Worm (Caenorhabditis elegans): ENCODE data around the gene cyp-35A4.
A peak's percentile ranks its signal among the peaks of the same experiment; 100 is the strongest.

The cyp-35A4 gene

DNA sequence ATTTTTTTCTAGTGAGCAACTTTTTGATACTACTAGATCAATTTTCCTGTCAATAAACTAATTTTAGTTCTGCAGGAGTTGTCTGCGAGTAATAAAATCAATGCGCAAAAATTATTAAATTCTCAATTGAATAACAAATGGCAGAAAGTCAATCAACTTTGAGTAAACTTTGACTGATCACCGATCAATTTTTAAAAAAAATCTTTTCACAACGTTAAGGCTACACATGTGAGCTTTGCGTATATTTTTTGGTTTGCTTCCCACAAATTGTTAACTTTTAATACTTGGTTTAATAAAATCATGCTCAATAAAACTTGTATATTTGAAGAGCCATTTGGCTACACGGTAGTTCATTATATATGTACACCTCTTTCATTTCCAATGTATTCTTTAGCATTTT, 23.5 kb upstream of the cyp-35A4 start, which contains the start of gene srh-7:
TSS of gene srh-7 (plus strand) at position 301 of the 400 bp plus-strand sequence.
- TF ChIP-seq efl-3 (GFP tag; optimal IDR thresholded peaks at IDR 0.05) (no peak), tlp-1 (tag; optimal IDR thresholded peaks at IDR 0.05) (no peak), nhr-71 (tag; optimal IDR thresholded peaks at IDR 0.05) (no peak), alr-1 (tag; optimal IDR thresholded peaks at IDR 0.05; ENCODE audit: borderline replicate concordance) (no peak), egl-27 (tag; optimal IDR thresholded peaks at IDR 0.05) (no peak), hlh-4 (tag; optimal IDR thresholded peaks at IDR 0.05) (no peak), pag-3 (tag; optimal IDR thresholded peaks at IDR 0.05; ENCODE audit: borderline replicate concordance, insufficient read depth) (no peak), pqm-1 (tag; optimal IDR thresholded peaks at IDR 0.05) (no peak), dsc-1 (tag; optimal IDR thresholded peaks at IDR 0.05) (no peak), nhr-11 (tag; optimal IDR thresholded peaks at IDR 0.05) (no peak), fkh-8 (tag; optimal IDR thresholded peaks at IDR 0.05) (no peak), nhr-12 (tag; optimal IDR thresholded peaks at IDR 0.05) (no peak), nhr-20 (tag; optimal IDR thresholded peaks at IDR 0.05) (no peak), unc-30 (tag; optimal IDR thresholded peaks at IDR 0.05) (no peak), ceh-82 (tag; optimal IDR thresholded peaks at IDR 0.05) (no peak), fkh-4 (tag; optimal IDR thresholded peaks at IDR 0.05; ENCODE audit: borderline replicate concordance) (no peak), hpl-2 (GFP tag; optimal IDR thresholded peaks at IDR 0.05) (no peak)

DNA sequence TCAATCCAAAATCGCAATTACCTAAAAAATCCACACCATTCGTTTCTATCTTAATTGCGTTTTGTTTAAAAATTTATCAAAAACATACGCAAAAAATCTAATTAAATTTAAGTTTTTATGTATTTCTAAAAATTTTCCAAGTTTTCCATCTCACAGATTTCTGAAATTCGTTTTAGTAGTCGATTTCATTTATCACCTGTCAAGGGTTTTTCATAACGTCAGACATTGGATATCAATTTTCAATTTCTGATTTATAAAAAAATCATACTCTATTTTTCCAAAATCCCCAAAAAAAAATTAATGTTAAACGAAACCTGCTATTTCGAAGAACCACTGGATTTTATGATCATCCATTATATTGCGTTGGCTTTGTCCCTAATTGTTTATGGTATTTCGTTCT, 21.2 kb upstream of the cyp-35A4 start, which contains the start of gene srh-4:
TSS of gene srh-4 (plus strand) at position 301 of the 400 bp plus-strand sequence.
- TF ChIP-seq nhr-84 (tag; optimal IDR thresholded peaks at IDR 0.05), result no peak
- no peak for TF ChIP-seq nhr-20 (tag; optimal IDR thresholded peaks at IDR 0.05)
- no peak for TF ChIP-seq lir-3 (tag; optimal IDR thresholded peaks at IDR 0.05; ENCODE audit: poor library complexity)
- TF ChIP-seq hlh-4 (tag; optimal IDR thresholded peaks at IDR 0.05), result no peak
- no peak for TF ChIP-seq nhr-90 (tag; optimal IDR thresholded peaks at IDR 0.05; ENCODE audit: poor library complexity)

DNA sequence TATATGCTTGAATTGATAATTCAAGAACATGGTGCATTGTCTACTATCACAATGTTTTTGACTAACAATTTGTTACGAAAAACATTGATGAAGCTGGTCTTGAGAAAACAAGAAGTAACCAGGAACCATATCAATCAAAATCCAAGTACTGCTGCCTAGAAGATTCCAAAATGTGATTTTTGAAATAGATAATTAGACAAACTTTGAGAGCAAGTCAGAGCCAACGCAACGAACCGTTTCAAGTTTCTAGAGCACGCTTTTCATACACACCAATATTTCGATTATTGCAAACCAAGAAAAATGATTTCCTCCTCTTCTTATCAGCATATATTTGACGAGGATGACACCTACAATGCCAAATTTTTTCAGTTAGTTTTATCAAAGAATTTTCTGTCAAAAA, 14.6 kb upstream of the cyp-35A4 start, which contains the start of gene srw-89:
TSS of gene srw-89 (plus strand) at position 301 of the 400 bp plus-strand sequence.
- TF ChIP-seq rnt-1 (tag; optimal IDR thresholded peaks at IDR 0.05) (no peak), ama-1 (optimal IDR thresholded peaks at IDR 0.05) (no peak), unc-30 (tag; optimal IDR thresholded peaks at IDR 0.05) (no peak), C04F5.9 (tag; optimal IDR thresholded peaks at IDR 0.05) (no peak), lin-35 (GFP tag; optimal IDR thresholded peaks at IDR 0.05) (no peak), lin-15B (tag; optimal IDR thresholded peaks at IDR 0.05) (no peak), nhr-76 (tag; optimal IDR thresholded peaks at IDR 0.05) (no peak), aly-2 (tag; optimal IDR thresholded peaks at IDR 0.05) (no peak), F16B12.6 (tag; optimal IDR thresholded peaks at IDR 0.05) (no peak), pax-3 (tag; optimal IDR thresholded peaks at IDR 0.05) (no peak), nhr-11 (tag; optimal IDR thresholded peaks at IDR 0.05) (no peak)

DNA sequence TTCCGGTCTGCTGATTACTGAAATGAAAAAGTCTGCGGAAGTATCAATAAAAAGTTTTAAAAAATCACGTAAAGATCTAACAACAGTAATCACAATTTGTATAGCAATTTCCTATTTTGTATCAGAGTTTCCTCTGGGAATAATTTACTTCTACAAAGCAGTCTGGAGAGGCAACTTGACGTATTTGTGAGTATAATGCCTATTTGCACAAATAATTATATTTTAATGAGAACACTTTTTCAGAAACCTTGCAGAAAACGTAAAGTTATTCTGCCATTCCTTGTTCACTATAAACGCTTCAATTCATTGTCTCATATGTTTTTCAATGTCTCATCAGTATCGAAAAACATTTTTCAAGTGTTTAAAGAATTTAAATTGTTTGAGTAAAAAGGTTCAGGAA, 12.8 kb upstream of the cyp-35A4 start:
- TF ChIP-seq unc-86 (tag; optimal IDR thresholded peaks at IDR 0.05) (no peak), efl-1 (optimal IDR thresholded peaks at IDR 0.05) (no peak), efl-1 (GFP tag; optimal IDR thresholded peaks at IDR 0.05 in 1 of 2) (peak in 1 of 2 experiments; percentile 62)

DNA sequence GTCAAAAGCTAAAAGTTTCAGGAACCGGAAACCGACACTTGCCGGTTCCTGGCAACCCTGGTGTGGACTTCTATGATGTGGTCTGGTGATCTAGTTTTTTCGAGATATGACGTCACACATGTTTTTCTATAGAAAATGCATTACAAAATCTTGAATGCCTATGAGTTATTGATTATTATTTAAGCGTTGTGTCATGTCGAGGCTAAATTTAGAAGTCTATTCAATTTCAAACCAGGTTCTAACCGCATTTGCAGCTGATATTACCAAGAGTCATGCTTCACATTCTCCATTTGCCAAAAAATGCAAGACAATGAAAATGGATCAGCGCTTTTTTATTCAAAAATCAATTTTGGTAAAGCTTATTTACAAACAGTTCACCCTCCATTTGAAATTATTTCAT, 12.2 kb upstream of the cyp-35A4 start, which contains the start of gene K09D9.3:
TSS of gene K09D9.3 (plus strand) at position 301 of the 400 bp plus-strand sequence.
- TF ChIP-seq C16A3.4 (tag; optimal IDR thresholded peaks at IDR 0.05), result no peak
- no peak for TF ChIP-seq unc-30 (tag; optimal IDR thresholded peaks at IDR 0.05)
- no peak for TF ChIP-seq nhr-90 (tag; optimal IDR thresholded peaks at IDR 0.05; ENCODE audit: poor library complexity)
- no peak for TF ChIP-seq mef-2 (tag; optimal IDR thresholded peaks at IDR 0.05)
- TF ChIP-seq lin-15B (tag; optimal IDR thresholded peaks at IDR 0.05), result no peak
- TF ChIP-seq nhr-76 (tag; optimal IDR thresholded peaks at IDR 0.05), result no peak
- no peak for TF ChIP-seq ztf-11 (tag; optimal IDR thresholded peaks at IDR 0.05)
- no peak for TF ChIP-seq lin-14 (GFP tag; optimal IDR thresholded peaks at IDR 0.05)
- TF ChIP-seq ama-1 (optimal IDR thresholded peaks at IDR 0.05), result no peak
- TF ChIP-seq fkh-4 (tag; optimal IDR thresholded peaks at IDR 0.05; ENCODE audit: borderline replicate concordance), result no peak

All from whole organism, L1 larva.